Worm (Caenorhabditis elegans) whole organism, young adult: ENCODE results near the gene F58E2.4.

Experiments
- Y67H2A.10 ChIP-seq: fragments of 200-800 bp; sonication (Bioruptor generic); conservative IDR thresholded peaks from 2 replicates; pipeline ENCODE4 v1.3.6; 2022; ENCODE audit warnings: missing genetic modification reagents, missing genetic modification characterization, missing compliant biosample characterization
- unc-62 ChIP-seq: fragments of 150-350 bp; optimal IDR thresholded peaks from 2 replicates; lab custom pipeline; 2014; ENCODE audit warnings: missing biosample characterization, missing genetic modification reagents, missing genetic modification characterization

DNA sequence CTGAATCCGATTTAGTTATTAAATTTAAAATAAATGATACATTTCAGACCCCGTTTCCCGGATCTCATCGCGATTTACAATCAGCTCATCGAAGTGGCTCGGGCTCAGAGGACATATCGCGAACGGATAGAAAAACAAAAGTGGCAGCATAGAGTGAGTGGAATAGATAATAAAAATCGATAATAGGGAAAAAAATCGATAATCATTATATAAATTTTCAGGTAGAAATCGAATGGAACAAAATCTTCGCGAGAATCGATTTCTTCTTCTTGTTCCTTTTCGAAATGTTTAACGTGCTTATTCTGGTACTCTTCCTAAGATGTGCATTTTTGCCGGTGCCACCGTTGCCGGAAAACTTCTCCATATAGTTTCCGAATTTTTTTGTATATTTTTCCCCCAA lies 44.4 kb upstream of the F58E2.4 start:
- TF ChIP-seq Y67H2A.10 (GFP tag; lab: Robert Waterston, UW) (no peak), unc-62 (GFP tag; lab: Kevin White, UChicago) (no peak)
